Fruit fly (Drosophila melanogaster) whole organism: ENCODE data around the gene CG42795.

Experiments
- pan ChIP-seq: fragments of >200 bp; optimal IDR thresholded peaks from 2 replicates; lab custom pipeline; 2017
- psq ChIP-seq: fragments of >200 bp; optimal IDR thresholded peaks from 2 replicates; lab custom pipeline; 2017

dm6 chr3R:10268101-10268864 lies 42.8 kb downstream of the CG42795 start:
- TF ChIP-seq pan (lab: Kevin White, UChicago) (no peak), psq (lab: Kevin White, UChicago) (no peak)
